Fruit fly (Drosophila melanogaster): ENCODE data around the gene CG15484.

The CG15484 gene

DNA sequence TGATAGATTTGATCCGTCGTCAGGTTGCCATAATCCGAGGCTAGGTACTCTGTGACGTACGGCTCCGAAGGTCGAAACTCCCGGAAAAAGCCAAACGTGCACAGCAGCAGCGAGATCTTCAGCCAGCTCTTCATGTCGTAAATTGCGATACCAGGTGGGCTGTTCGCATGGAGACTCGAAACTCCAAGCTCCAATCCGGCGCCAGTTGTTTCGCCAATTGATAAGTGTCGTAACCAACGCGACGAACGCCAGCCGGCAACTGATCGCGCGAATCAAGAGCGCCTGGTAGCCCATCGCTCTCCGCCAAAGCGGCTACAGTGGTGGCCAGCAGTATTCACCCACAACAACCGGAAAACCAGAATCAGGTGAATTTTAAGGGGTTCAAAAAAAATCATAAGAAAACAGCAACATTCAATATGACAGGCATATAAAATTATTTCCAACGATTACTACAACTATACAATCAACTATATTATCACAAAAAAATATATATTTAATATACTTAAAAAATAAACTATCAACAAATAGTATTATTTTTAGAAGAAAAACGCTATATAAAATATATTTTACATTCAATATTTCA, 7.0 kb downstream of the CG15484 start, which contains the start of gene CG17036 (continued):
- TF ChIP-seq B-H2 (GFP tag; optimal IDR thresholded peaks at IDR 0.05), result no peak
- no peak for TF ChIP-seq CG6272 (GFP tag; IDR thresholded peaks at IDR 0.05)
- TF ChIP-seq D19B (GFP tag; optimal IDR thresholded peaks at IDR 0.05), result no peak
- TF ChIP-seq CG12769 (tag; optimal IDR thresholded peaks at IDR 0.05), result no peak
- no peak for TF ChIP-seq crc (GFP tag; optimal IDR thresholded peaks at IDR 0.05)
- TF ChIP-seq Six4 (GFP tag; optimal IDR thresholded peaks at IDR 0.05), result no peak
- no peak for TF ChIP-seq CG3847 (GFP tag; IDR thresholded peaks at IDR 0.05)
- TF ChIP-seq gcm (GFP tag; optimal IDR thresholded peaks at IDR 0.05), result no peak
- TF ChIP-seq gcm2 (GFP tag; optimal IDR thresholded peaks at IDR 0.05), result no peak
- no peak for TF ChIP-seq br (optimal IDR thresholded peaks at IDR 0.05)
- peak; percentile 43 for TF ChIP-seq grau (tag; optimal IDR thresholded peaks at IDR 0.05)
- TF ChIP-seq CG6175 (GFP tag; IDR thresholded peaks at IDR 0.05), result no peak
- TF ChIP-seq Fer2 (tag; optimal IDR thresholded peaks at IDR 0.05), result no peak
- no peak for TF ChIP-seq gce (GFP tag; IDR thresholded peaks at IDR 0.05)
- TF ChIP-seq grn (GFP tag; optimal IDR thresholded peaks at IDR 0.05), result no peak
- no peak for TF ChIP-seq Dad (GFP tag; optimal IDR thresholded peaks at IDR 0.05)
- TF ChIP-seq Hr78 (GFP tag; optimal IDR thresholded peaks at IDR 0.05), result no peak
- peak; percentile 83 for TF ChIP-seq Med (GFP tag)
- no peak for TF ChIP-seq D (optimal IDR thresholded peaks at IDR 0.05)
- no peak for TF ChIP-seq D (GFP tag; optimal IDR thresholded peaks at IDR 0.05)
- TF ChIP-seq Awh (GFP tag; IDR thresholded peaks at IDR 0.05), result no peak
- TF ChIP-seq Atf6 (GFP tag; IDR thresholded peaks at IDR 0.05), result no peak
- TF ChIP-seq Dll (GFP tag; IDR thresholded peaks at IDR 0.05; ENCODE audit: partially characterized antibody), result no peak
- no peak for TF ChIP-seq Myb (GFP tag; optimal IDR thresholded peaks at IDR 0.05)
- peak; percentile 20; the same call in 1 of the 2 replicates for TF ChIP-seq Ada2b (GFP tag; IDR thresholded peaks at IDR 0.05)
- no peak for TF ChIP-seq CG7928 (GFP tag; optimal IDR thresholded peaks at IDR 0.05)
- TF ChIP-seq CG3726 (GFP tag; IDR thresholded peaks at IDR 0.05), result no peak
- no peak for TF ChIP-seq CG14441 (GFP tag; IDR thresholded peaks at IDR 0.05)
- no peak for TF ChIP-seq CG16815 (GFP tag; optimal IDR thresholded peaks at IDR 0.05)
- no peak for TF ChIP-seq pb (GFP tag; optimal IDR thresholded peaks at IDR 0.05)
- peak in 1 of 2 experiments; percentile 79 for TF ChIP-seq Pdp1 (GFP tag; optimal IDR thresholded peaks at IDR 0.05)
- no peak for TF ChIP-seq CG7271 (tag; optimal IDR thresholded peaks at IDR 0.05)
- no peak for TF ChIP-seq lbe (GFP tag; optimal IDR thresholded peaks at IDR 0.05)
- TF ChIP-seq tna (GFP tag; IDR thresholded peaks at IDR 0.05; ENCODE audit: partially characterized antibody), result no peak
- TF ChIP-seq Sin3A (optimal IDR thresholded peaks at IDR 0.05), result no peak
- TF ChIP-seq bsh (GFP tag; optimal IDR thresholded peaks at IDR 0.05), result no peak
- TF ChIP-seq jing (GFP tag; optimal IDR thresholded peaks at IDR 0.05), result no peak
- TF ChIP-seq CG10462 (GFP tag; optimal IDR thresholded peaks at IDR 0.05), result no peak
- no peak for TF ChIP-seq gem (tag; optimal IDR thresholded peaks at IDR 0.05)
- no peak for TF ChIP-seq ash1 (GFP tag; optimal IDR thresholded peaks at IDR 0.05)
- TF ChIP-seq CG43689 (GFP tag; IDR thresholded peaks at IDR 0.05), result no peak
- no peak for TF ChIP-seq CG5180 (GFP tag; optimal IDR thresholded peaks at IDR 0.05)
- TF ChIP-seq dm (GFP tag; optimal IDR thresholded peaks at IDR 0.05), result no peak
- TF ChIP-seq GATAe (GFP tag; conservative IDR thresholded peaks at IDR 0.05), result no peak
- no peak for TF ChIP-seq Vsx1 (GFP tag; optimal IDR thresholded peaks at IDR 0.05)
- TF ChIP-seq Side (GFP tag; optimal IDR thresholded peaks at IDR 0.05), result no peak
- TF ChIP-seq pita (GFP tag; optimal IDR thresholded peaks at IDR 0.05), result no peak
- TF ChIP-seq Meics (GFP tag; optimal IDR thresholded peaks at IDR 0.05), result peak; percentile 52
- TF ChIP-seq CG8924 (tag; optimal IDR thresholded peaks at IDR 0.05), result no peak
- TF ChIP-seq rib (GFP tag; IDR thresholded peaks at IDR 0.05), result peak; percentile 26; the same call in 1 of the 2 replicates
- no peak for TF ChIP-seq tx (GFP tag; optimal IDR thresholded peaks at IDR 0.05)
- no peak for TF ChIP-seq klu (GFP tag; IDR thresholded peaks at IDR 0.05)

All from whole organism, embryonic.